Worm (Caenorhabditis elegans): ENCODE measurements around the gene K12B6.4.

DNA sequence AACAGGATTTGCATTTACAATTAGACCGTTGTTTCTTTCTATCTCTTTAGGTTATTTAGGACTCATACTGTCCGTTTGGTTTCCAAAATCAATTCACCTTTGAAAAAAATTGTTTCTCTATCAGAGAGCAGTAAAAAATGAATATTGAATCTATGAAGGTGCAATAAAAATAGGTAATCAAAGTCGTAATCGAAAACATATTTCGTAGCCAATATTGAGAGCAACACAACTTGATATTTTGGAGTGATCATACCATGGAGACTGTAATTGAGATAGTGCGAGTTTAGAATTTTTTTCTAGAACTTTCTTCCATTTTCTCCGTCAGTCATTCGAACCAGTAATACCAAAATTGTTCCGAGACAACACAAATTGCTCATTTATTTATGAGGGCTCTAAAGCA is 10.5 kb downstream of the K12B6.4 start, which contains the start of gene F31F7.2:
- TF ChIP-seq lin-13 (tag; optimal IDR thresholded peaks at IDR 0.05) (no peak), nhr-76 (tag; optimal IDR thresholded peaks at IDR 0.05) (no peak), lsy-2 (tag; optimal IDR thresholded peaks at IDR 0.05) (no peak), mab-5 (tag; optimal IDR thresholded peaks at IDR 0.05) (no peak), pha-4 (tag; optimal IDR thresholded peaks at IDR 0.05) (no peak), mep-1 (tag; optimal IDR thresholded peaks at IDR 0.05) (no peak), drap-1 (GFP tag; optimal IDR thresholded peaks at IDR 0.05) (no peak)

Data from whole organism, mixed stage, embryonic.